Worm (Caenorhabditis elegans) whole organism, L4 larva: ENCODE measurements around the gene cey-1.
A peak's percentile ranks its signal among the peaks of the same experiment; 100 is the strongest.

ENCODE experiments used
- aha-1 ChIP-seq: fragments of 150-350 bp; peaks from one replicate; lab custom pipeline; 2014; ENCODE audit warnings: missing biosample characterization, missing genetic modification characterization
- lin-39 ChIP-seq: fragments of 150-350 bp; optimal IDR thresholded peaks from 2 replicates; lab custom pipeline; 2014; ENCODE audit warnings: missing biosample characterization, missing genetic modification reagents, missing genetic modification characterization
- unc-62 ChIP-seq, 3 experiments: fragments of 150-350 bp in 1 of 3; sonication (generic microtip); optimal IDR thresholded peaks in 2 of 3; peaks in 1 of 3; 1 replicate in 1 of 3; 2 replicates in 2 of 3; lab custom pipeline; 2014 to 2017; ENCODE audit warnings: missing biosample characterization in 3 of 3, missing genetic modification characterization in 3 of 3, missing genetic modification reagents in 3 of 3, missing genotype in 1 of 3
- zag-1 ChIP-seq: fragments of 150-350 bp; optimal IDR thresholded peaks from 2 replicates; lab custom pipeline; 2014; ENCODE audit warnings: missing biosample characterization, missing genetic modification characterization
- ztf-11 ChIP-seq: fragments of 150-350 bp; optimal IDR thresholded peaks from 2 replicates; lab custom pipeline; 2014; ENCODE audit warnings: missing biosample characterization, missing genetic modification characterization

DNA sequence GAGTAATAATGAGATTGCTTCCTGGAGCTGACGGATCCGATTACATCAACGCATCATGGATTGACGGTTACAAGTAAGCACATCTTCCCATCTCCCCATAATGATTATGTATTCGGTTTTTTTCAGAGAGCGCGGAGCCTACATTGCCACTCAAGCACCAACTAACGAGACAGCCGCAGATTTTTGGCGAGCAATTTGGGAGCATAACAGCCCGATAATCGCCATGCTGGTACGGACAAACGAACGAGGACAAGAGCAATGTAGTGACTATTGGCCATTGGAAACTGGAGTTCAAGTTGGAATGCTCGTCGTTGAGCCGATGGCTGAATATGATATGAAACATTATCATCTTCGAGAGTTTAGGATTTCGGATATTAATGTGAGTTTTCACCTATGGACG, 30.1 kb downstream of the cey-1 start:
- TF ChIP-seq zag-1 (tag; lab: Kevin White, UChicago) (no peak), aha-1 (peak; percentile 92), unc-62 (GFP tag; optimal IDR thresholded peaks at IDR 0.05 in 1 of 2; lab: Kevin White, UChicago) (no peak), unc-62 (tag; optimal IDR thresholded peaks at IDR 0.05; lab: Kevin White, UChicago) (no peak), lin-39 (no peak), ztf-11 (no peak)
